Fruit fly (Drosophila melanogaster) whole organism: ENCODE measurements around the gene CG3457.

Experiments used
- CG8478 ChIP-seq: fragments of >200 bp; optimal IDR thresholded peaks from 2 replicates; lab custom pipeline; 2018; ENCODE audit warnings: inconsistent platforms
- EcR ChIP-seq, 2 experiments: fragments of >200 bp; optimal IDR thresholded peaks; 2 replicates each; lab custom pipeline; 2017; ENCODE audit warnings: missing biosample characterization in 2 of 2, missing genetic modification characterization in 2 of 2, missing genetic modification reagents in 2 of 2
- pan ChIP-seq: fragments of >200 bp; optimal IDR thresholded peaks from 2 replicates; lab custom pipeline; 2017
- psq ChIP-seq: fragments of >200 bp; optimal IDR thresholded peaks from 2 replicates; lab custom pipeline; 2017
- usp ChIP-seq: fragments of >200 bp; optimal IDR thresholded peaks from 2 replicates; lab custom pipeline; 2017; ENCODE audit warnings: missing biosample characterization, missing genetic modification characterization, mixed read lengths

DNA sequence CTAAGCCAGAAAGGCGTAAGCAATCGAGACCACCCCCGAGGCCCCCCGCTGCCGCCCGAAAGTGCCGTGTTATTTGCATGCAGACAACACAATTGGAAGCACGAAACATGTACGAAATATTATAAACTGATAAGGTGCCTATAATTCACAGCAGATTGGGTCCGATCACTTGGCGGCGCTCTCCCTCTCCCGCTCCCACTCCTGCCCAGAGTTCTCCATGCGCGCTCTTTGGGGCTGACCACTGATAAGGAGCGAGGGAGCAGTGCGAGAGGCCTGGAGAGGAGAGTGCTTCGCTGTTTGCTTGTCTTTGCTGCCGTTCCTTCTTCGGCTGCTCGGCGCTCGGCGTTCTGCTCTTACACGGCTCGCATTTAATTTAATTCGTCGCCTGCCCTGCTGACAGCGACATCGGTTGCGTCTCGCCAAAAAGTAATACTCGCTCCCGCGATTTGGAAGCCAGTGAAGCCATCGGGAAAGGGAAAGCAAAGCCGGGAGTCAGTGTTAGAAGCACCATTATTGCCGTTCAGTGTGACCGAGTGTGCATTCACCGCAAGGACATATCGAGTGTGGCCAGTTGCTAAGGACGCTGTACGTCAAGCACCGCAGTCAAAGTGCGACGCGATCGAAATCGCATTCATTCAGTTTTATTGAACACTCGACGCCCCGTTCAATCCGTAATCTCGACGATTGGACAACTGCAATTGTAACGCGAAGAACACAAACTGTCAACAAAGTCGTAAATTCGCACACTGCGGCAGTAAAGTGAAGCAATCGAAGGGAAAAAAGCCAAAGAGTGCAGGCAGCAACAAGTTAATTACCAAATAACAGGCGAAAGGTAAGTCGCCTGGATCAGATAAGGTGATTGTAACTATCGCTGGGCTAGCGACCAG, 6.8 kb downstream of the CG3457 start:
- TF ChIP-seq CG8478 (no peak), pan (lab: Kevin White, UChicago) (no peak), psq (no peak), EcR (GFP tag; optimal IDR thresholded peaks at IDR 0.05; lab: Kevin White, UChicago) (no peak), usp (GFP tag; lab: Kevin White, UChicago) (no peak)
